Worm (Caenorhabditis elegans): ENCODE measurements around the gene act-2.

Gene act-2

ce11 chrV:11122466-11122865 is 44.5 kb upstream of the act-2 start, which contains the start of gene mboa-2 (continued):
- TF ChIP-seq egl-18 (GFP tag; IDR thresholded peaks at IDR 0.05) (no peak), ZK185.1 (tag; optimal IDR thresholded peaks at IDR 0.05; ENCODE audit: poor library complexity, severe bottlenecking) (peak; percentile 5), nhr-179 (tag; optimal IDR thresholded peaks at IDR 0.05) (no peak), F57A8.1 (GFP tag; optimal IDR thresholded peaks at IDR 0.05) (no peak), Y53G8AR.9 (GFP tag; conservative IDR thresholded peaks at IDR 0.05) (peak; percentile 72), lag-1 (GFP tag; IDR thresholded peaks at IDR 0.05) (no peak), hmg-1.2 (GFP tag; IDR thresholded peaks at IDR 0.05) (peak; percentile 40), egrh-3 (GFP tag; IDR thresholded peaks at IDR 0.05) (no peak), F22D6.2 (tag; optimal IDR thresholded peaks at IDR 0.05) (no peak), atf-7 (tag; optimal IDR thresholded peaks at IDR 0.05) (peak; percentile 43), ama-1 (optimal IDR thresholded peaks at IDR 0.05) (no peak), ama-1 (GFP tag; optimal IDR thresholded peaks at IDR 0.05) (peak in 1 of 2 experiments; percentile 48), hrde-1 (tag; optimal IDR thresholded peaks at IDR 0.05; ENCODE audit: borderline replicate concordance) (peak; percentile 57), let-526 (GFP tag; IDR thresholded peaks at IDR 0.05) (no peak), mel-28 (tag; optimal IDR thresholded peaks at IDR 0.05; ENCODE audit: borderline replicate concordance) (no peak), T26A5.8 (tag; optimal IDR thresholded peaks at IDR 0.05) (no peak), K11D2.4 (GFP tag; IDR thresholded peaks at IDR 0.05) (no peak), K12H6.12 (tag; optimal IDR thresholded peaks at IDR 0.05) (no peak), tbp1 (GFP tag; optimal IDR thresholded peaks at IDR 0.05) (no peak), lsl-1 (GFP tag; optimal IDR thresholded peaks at IDR 0.05) (no peak), hlh-12 (tag; optimal IDR thresholded peaks at IDR 0.05) (no peak), sdz-38 (tag; optimal IDR thresholded peaks at IDR 0.05) (no peak), tbx-9 (tag; optimal IDR thresholded peaks at IDR 0.05; ENCODE audit: borderline replicate concordance) (no peak), ztf-28 (GFP tag; IDR thresholded peaks at IDR 0.05) (no peak), fkh-3 (tag; optimal IDR thresholded peaks at IDR 0.05) (no peak), Y95B8A.8 (GFP tag; IDR thresholded peaks at IDR 0.05) (0 out of 2 replicates have a peak, but pooled peaks have one; percentile 24), lir-1 (GFP tag; conservative IDR thresholded peaks at IDR 0.05) (no peak), somi-1 (GFP tag; optimal IDR thresholded peaks at IDR 0.05) (peak; percentile 36), lin-40 (tag; optimal IDR thresholded peaks at IDR 0.05) (peak; percentile 53), nfya-1 (tag; optimal IDR thresholded peaks at IDR 0.05; ENCODE audit: borderline replicate concordance, insufficient read depth) (no peak), ceh-79 (tag; optimal IDR thresholded peaks at IDR 0.05) (no peak), akir-1 (GFP tag; optimal IDR thresholded peaks at IDR 0.05) (no peak), Y56A3A.18 (GFP tag; IDR thresholded peaks at IDR 0.05) (0 out of 2 replicates have a peak, but pooled peaks have one; percentile 52), ccch-3 (GFP tag; optimal IDR thresholded peaks at IDR 0.05) (no peak), bed-2 (GFP tag; IDR thresholded peaks at IDR 0.05) (no peak), zfh-2 (GFP tag; conservative IDR thresholded peaks at IDR 0.05) (no peak)

ce11 chrV:11121247-11121646 is 43.3 kb upstream of the act-2 start:
- TF ChIP-seq zim-3 (tag; optimal IDR thresholded peaks at IDR 0.05): no peak
- TF ChIP-seq K12H6.12 (tag; optimal IDR thresholded peaks at IDR 0.05): peak; percentile 19
- TF ChIP-seq lin-40 (tag; optimal IDR thresholded peaks at IDR 0.05): peak; percentile 5
- TF ChIP-seq attf-3 (GFP tag; conservative IDR thresholded peaks at IDR 0.05): no peak
- peak in 1 of 3 experiments; percentile 42 for TF ChIP-seq lin-35 (GFP tag; optimal IDR thresholded peaks at IDR 0.05)
- TF ChIP-seq tbp1 (GFP tag; optimal IDR thresholded peaks at IDR 0.05): peak; percentile 11
- TF ChIP-seq cebp-2 (GFP tag; IDR thresholded peaks at IDR 0.05): no peak
- no peak for TF ChIP-seq Y56A3A.18 (GFP tag; IDR thresholded peaks at IDR 0.05)
- peak; percentile 19 for TF ChIP-seq attf-5 (GFP tag; optimal IDR thresholded peaks at IDR 0.05)
- no peak for TF ChIP-seq F55B11.4 (tag; optimal IDR thresholded peaks at IDR 0.05; ENCODE audit: borderline replicate concordance, insufficient read depth)
- TF ChIP-seq cebp-1 (GFP tag; IDR thresholded peaks at IDR 0.05): no peak
- TF ChIP-seq cebp-1 (tag; optimal IDR thresholded peaks at IDR 0.05): peak; percentile 41

All from whole organism, young adult.